Worm (Caenorhabditis elegans) whole organism, L1 larva: Measurements from ENCODE around the gene R05A10.6.

ENCODE experiments used
- Y116A8C.19 ChIP-seq: sonication (generic microtip); optimal IDR thresholded peaks from 2 replicates; lab custom pipeline; 2016; ENCODE audit warnings: missing compliant biosample characterization, missing genetic modification characterization, borderline replicate concordance
- aly-2 ChIP-seq: fragments of 150-350 bp; optimal IDR thresholded peaks from 2 replicates; lab custom pipeline; 2014; ENCODE audit warnings: missing biosample characterization, missing genetic modification characterization
- blmp-1 ChIP-seq: fragments of 150-350 bp; optimal IDR thresholded peaks from 2 replicates; lab custom pipeline; 2014; ENCODE audit warnings: missing biosample characterization, missing genetic modification characterization
- ceh-63 ChIP-seq: fragments of 200-800 bp; sonication (Bioruptor generic); optimal IDR thresholded peaks from 2 replicates; lab custom pipeline; 2018; ENCODE audit warnings: mild to moderate bottlenecking, missing genetic modification characterization, missing compliant biosample characterization
- ceh-82 ChIP-seq, 3 experiments: fragments of 150-350 bp in 1 of 3; sonication (generic microtip) in 2 of 3; optimal IDR thresholded peaks; 2 replicates each; lab custom pipeline; 2014 to 2017; ENCODE audit warnings: missing biosample characterization in 3 of 3, missing genetic modification characterization in 3 of 3
- ceh-90 ChIP-seq: sonication (generic microtip); optimal IDR thresholded peaks from 2 replicates; lab custom pipeline; 2016; ENCODE audit warnings: missing genetic modification characterization, missing compliant biosample characterization
- ces-1 ChIP-seq: fragments of 150-350 bp; optimal IDR thresholded peaks from 2 replicates; lab custom pipeline; 2014; ENCODE audit warnings: missing biosample characterization, missing genetic modification reagents, missing genetic modification characterization
- dpl-1 ChIP-seq, 3 experiments: fragments of 150-350 bp in 2 of 3; sonication (generic microtip) in 1 of 3; optimal IDR thresholded peaks; 2 replicates each; lab custom pipeline; 2014 to 2017; ENCODE audit warnings: missing biosample characterization in 3 of 3, missing genetic modification characterization in 3 of 3, missing genetic modification reagents in 3 of 3
- dsc-1 ChIP-seq: sonication (generic microtip); optimal IDR thresholded peaks from 2 replicates; lab custom pipeline; 2016; ENCODE audit warnings: mild to moderate bottlenecking, missing genetic modification characterization, missing compliant biosample characterization
- efl-1 ChIP-seq, 4 experiments: fragments of 150-350 bp; optimal IDR thresholded peaks in 3 of 4; peaks in 1 of 4; 1 replicate in 1 of 4; 2 replicates in 3 of 4; lab custom pipeline; 2014; ENCODE audit warnings: missing biosample characterization in 2 of 4, missing genetic modification characterization in 2 of 4, missing genetic modification reagents in 2 of 4
- egl-13 ChIP-seq: sonication (generic microtip); optimal IDR thresholded peaks from 2 replicates; lab custom pipeline; 2016; ENCODE audit warnings: missing genotype, missing genetic modification reagents, missing genetic modification characterization, missing compliant biosample characterization
- elt-3 ChIP-seq, 6 experiments: fragments of 150-350 bp in 1 of 6; sonication (generic microtip); optimal IDR thresholded peaks; 2 replicates each; lab custom pipeline; 2017 to 2018; ENCODE audit warnings: missing biosample characterization in 6 of 6, missing genetic modification characterization in 6 of 6, inconsistent platforms in 1 of 6
- fkh-10 ChIP-seq: sonication (generic microtip); optimal IDR thresholded peaks from 2 replicates; lab custom pipeline; 2017; ENCODE audit warnings: missing biosample characterization, missing genetic modification reagents, missing genetic modification characterization
- fkh-4 ChIP-seq: sonication (generic microtip); optimal IDR thresholded peaks from 2 replicates; lab custom pipeline; 2016; ENCODE audit warnings: missing compliant biosample characterization, missing genetic modification characterization, borderline replicate concordance
- fos-1 ChIP-seq: fragments of 150-350 bp; optimal IDR thresholded peaks from 2 replicates; lab custom pipeline; 2014; ENCODE audit warnings: missing biosample characterization, missing genetic modification characterization
- hpl-2 ChIP-seq: fragments of 150-350 bp; optimal IDR thresholded peaks from 2 replicates; lab custom pipeline; 2014; ENCODE audit warnings: missing biosample characterization, missing genetic modification reagents, missing genetic modification characterization
- irx-1 ChIP-seq: sonication (generic microtip); optimal IDR thresholded peaks from 2 replicates; lab custom pipeline; 2016; ENCODE audit warnings: missing genetic modification characterization, missing compliant biosample characterization
- jun-1 ChIP-seq: fragments of 150-350 bp; optimal IDR thresholded peaks from 2 replicates; lab custom pipeline; 2014; ENCODE audit warnings: missing biosample characterization, missing genetic modification reagents, missing genetic modification characterization
- lin-14 ChIP-seq: fragments of 200-800 bp; sonication (Bioruptor generic); optimal IDR thresholded peaks from 2 replicates; lab custom pipeline; 2018; ENCODE audit warnings: mild to moderate bottlenecking, missing genetic modification characterization, moderate library complexity, missing compliant biosample characterization
- lir-3 ChIP-seq: sonication (generic microtip); optimal IDR thresholded peaks from 2 replicates; lab custom pipeline; 2016; ENCODE audit warnings: mild to moderate bottlenecking, missing genetic modification characterization, moderate library complexity, missing compliant biosample characterization; ENCODE audit not compliant: poor library complexity
- lsy-2 ChIP-seq, 2 experiments: fragments of 150-350 bp; optimal IDR thresholded peaks; 2 replicates each; lab custom pipeline; 2014; ENCODE audit warnings: missing biosample characterization in 2 of 2, missing genetic modification characterization in 2 of 2
- mdl-1 ChIP-seq, 2 experiments: fragments of 150-350 bp; optimal IDR thresholded peaks; 2 replicates each; lab custom pipeline; 2014 to 2017; ENCODE audit warnings: missing biosample characterization in 2 of 2, missing genetic modification characterization in 2 of 2, inconsistent platforms in 1 of 2
- mef-2 ChIP-seq: fragments of 150-350 bp; optimal IDR thresholded peaks from 2 replicates; lab custom pipeline; 2014; ENCODE audit warnings: missing biosample characterization, missing genetic modification characterization
- mep-1 ChIP-seq: fragments of 150-350 bp; optimal IDR thresholded peaks from 2 replicates; lab custom pipeline; 2014; ENCODE audit warnings: missing biosample characterization, missing genetic modification characterization
- nhr-11 ChIP-seq: fragments of 150-350 bp; optimal IDR thresholded peaks from 2 replicates; lab custom pipeline; 2014; ENCODE audit warnings: missing biosample characterization, missing genetic modification characterization
- nhr-12 ChIP-seq: sonication (generic microtip); optimal IDR thresholded peaks from 2 replicates; lab custom pipeline; 2017; ENCODE audit warnings: missing biosample characterization, missing genetic modification characterization
- nhr-19 ChIP-seq: fragments of 200-800 bp; sonication (Bioruptor generic); conservative IDR thresholded peaks from 2 replicates; pipeline ENCODE4 v1.3.6; 2022; ENCODE audit warnings: missing genetic modification characterization, missing compliant biosample characterization
- nhr-237 ChIP-seq: fragments of 150-350 bp; optimal IDR thresholded peaks from 2 replicates; lab custom pipeline; 2014; ENCODE audit warnings: missing biosample characterization, missing genetic modification characterization
- nhr-85 ChIP-seq: sonication (generic microtip); peaks from one replicate; lab custom pipeline; 2016; ENCODE audit warnings: missing genetic modification characterization, inconsistent platforms, missing compliant biosample characterization
- pax-3 ChIP-seq: fragments of 200-800 bp; sonication (Bioruptor generic); optimal IDR thresholded peaks from 2 replicates; lab custom pipeline; 2018; ENCODE audit warnings: mild to moderate bottlenecking, missing genetic modification characterization, moderate library complexity, missing compliant biosample characterization
- snu-23 ChIP-seq: sonication (generic microtip); optimal IDR thresholded peaks from 2 replicates; lab custom pipeline; 2016; ENCODE audit warnings: missing genetic modification characterization, missing compliant biosample characterization
- sox-4 ChIP-seq: sonication (generic microtip); optimal IDR thresholded peaks from 2 replicates; lab custom pipeline; 2016; ENCODE audit warnings: missing genetic modification characterization, missing compliant biosample characterization
- swsn-7 ChIP-seq: sonication (generic microtip); optimal IDR thresholded peaks from 2 replicates; lab custom pipeline; 2016; ENCODE audit warnings: missing genetic modification characterization, missing compliant biosample characterization
- tbx-2 ChIP-seq: sonication (generic microtip); optimal IDR thresholded peaks from 2 replicates; lab custom pipeline; 2016; ENCODE audit warnings: missing genetic modification characterization, missing compliant biosample characterization
- tlp-1 ChIP-seq: fragments of 150-350 bp; optimal IDR thresholded peaks from 2 replicates; lab custom pipeline; 2014; ENCODE audit warnings: missing biosample characterization, missing genetic modification characterization
- unc-130 ChIP-seq: fragments of 150-350 bp; optimal IDR thresholded peaks from 2 replicates; lab custom pipeline; 2017; ENCODE audit warnings: missing biosample characterization, missing genetic modification characterization, inconsistent platforms
- unc-62 ChIP-seq: fragments of 150-350 bp; optimal IDR thresholded peaks from 2 replicates; lab custom pipeline; 2014; ENCODE audit warnings: missing biosample characterization, missing genetic modification reagents, missing genetic modification characterization
- unc-86 ChIP-seq: sonication (generic microtip); optimal IDR thresholded peaks from 2 replicates; lab custom pipeline; 2016; ENCODE audit warnings: missing genetic modification characterization, missing compliant biosample characterization
- unc-98 ChIP-seq: fragments of 200-800 bp; sonication (Bioruptor generic); IDR thresholded peaks from 2 replicates; pipeline ENCODE4 v1.3.6; 2022; ENCODE audit warnings: missing genetic modification characterization, missing compliant biosample characterization
- vab-15 ChIP-seq: sonication (generic microtip); optimal IDR thresholded peaks from 2 replicates; lab custom pipeline; 2017; ENCODE audit warnings: missing genotype, mild to moderate bottlenecking, missing genetic modification characterization, missing compliant biosample characterization
- zip-4 ChIP-seq: fragments of 200-800 bp; sonication (Bioruptor generic); optimal IDR thresholded peaks from 2 replicates; lab custom pipeline; 2018; ENCODE audit warnings: mild to moderate bottlenecking, missing genetic modification characterization, moderate library complexity, missing compliant biosample characterization

R05A10.6 gene

ce11 chrIV:14133400-14133799 lies 32.2 kb upstream of the R05A10.6 start:
- TF ChIP-seq fkh-10 (GFP tag; lab: Kevin White, UChicago): no peak
- no peak for TF ChIP-seq lsy-2 (tag; optimal IDR thresholded peaks at IDR 0.05; lab: Kevin White, UChicago)
- TF ChIP-seq zip-4 (GFP tag; lab: Kevin White, UChicago): no peak
- no peak for TF ChIP-seq irx-1
- no peak for TF ChIP-seq dsc-1
- TF ChIP-seq, all 84 proteins: peak for 0

DNA sequence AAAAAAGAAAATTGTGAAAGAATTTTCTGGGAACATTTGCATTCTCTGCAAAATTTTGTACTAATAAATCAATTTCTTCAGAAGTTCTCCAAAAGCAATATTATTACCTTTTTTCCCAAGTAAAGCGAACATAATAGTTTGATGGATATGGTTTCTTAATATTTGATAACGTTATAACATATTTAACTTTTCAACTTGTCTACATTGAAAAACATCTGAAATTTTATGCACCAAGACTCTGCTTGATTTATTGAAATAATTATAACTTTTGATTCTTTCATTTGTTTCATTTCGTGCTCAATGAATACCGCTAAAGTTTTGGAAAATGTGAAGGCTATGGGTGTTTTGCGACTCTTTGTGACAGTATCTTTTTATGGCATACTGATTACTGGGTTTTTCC lies 28.5 kb upstream of the R05A10.6 start, which contains the start of gene srz-31:
Gene srz-31 (plus strand): TSS at position 301 of the 400 bp plus-strand sequence.
- TF ChIP-seq Y116A8C.19 (tag; lab: Kevin White, UChicago) (no peak), mef-2 (no peak), irx-1 (no peak), nhr-12 (no peak), zip-4 (GFP tag; lab: Kevin White, UChicago) (no peak), ceh-82 (tag; optimal IDR thresholded peaks at IDR 0.05; lab: Kevin White, UChicago) (no peak)

DNA sequence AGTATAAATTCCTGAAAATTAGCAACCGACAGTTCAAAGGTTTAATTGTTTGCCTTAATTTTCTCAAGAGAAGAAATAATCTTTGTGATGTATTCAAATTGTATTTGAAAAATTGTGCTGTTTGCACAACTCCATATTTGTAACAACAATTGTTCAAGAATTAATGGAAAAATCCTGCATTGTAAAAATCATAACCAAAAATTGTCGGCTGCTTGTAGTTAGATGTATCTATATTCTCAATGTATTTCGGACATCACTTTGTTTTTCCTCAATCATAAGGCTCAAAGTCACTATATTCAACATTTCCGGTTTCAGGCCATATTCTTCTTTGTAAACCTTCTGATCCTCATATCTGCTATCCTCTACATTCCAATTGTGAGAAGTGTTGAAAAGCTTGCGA lies 22.5 kb upstream of the R05A10.6 start:
- TF ChIP-seq efl-1 (optimal IDR thresholded peaks at IDR 0.05; lab: Kevin White, UChicago) (no peak), efl-1 (GFP tag; optimal IDR thresholded peaks at IDR 0.05 in 1 of 2; lab: Kevin White, UChicago) (peak in 1 of 2 experiments; percentile 17), tbx-2 (tag; lab: Kevin White, UChicago) (no peak)

- TF ChIP-seq nhr-237 (tag; lab: Kevin White, UChicago): no peak
- no peak for TF ChIP-seq ces-1 (GFP tag; lab: Kevin White, UChicago)
- no peak for TF ChIP-seq fkh-10 (GFP tag; lab: Kevin White, UChicago)
- TF ChIP-seq sox-4 (tag; lab: Kevin White, UChicago): no peak
- no peak for TF ChIP-seq tlp-1 (tag; lab: Kevin White, UChicago)
- no peak for TF ChIP-seq dpl-1 (GFP tag; optimal IDR thresholded peaks at IDR 0.05; lab: Kevin White, UChicago)
- TF ChIP-seq nhr-11 (tag; lab: Kevin White, UChicago): no peak
- TF ChIP-seq aly-2 (tag; lab: Kevin White, UChicago): no peak
- TF ChIP-seq hpl-2: no peak
Observed at ce11 chrIV:14145594-14145993, 20.0 kb upstream of the R05A10.6 start, which contains the start of gene oac-37. oac-37 (plus strand) TSS chrIV:14145894.

ce11 chrIV:14153261-14153660 lies 12.3 kb upstream of the R05A10.6 start, which contains the start of gene oac-38:
oac-38 (minus strand) TSS chrIV:14153361.
- TF ChIP-seq efl-1 (optimal IDR thresholded peaks at IDR 0.05; lab: Kevin White, UChicago) (no peak), efl-1 (GFP tag; optimal IDR thresholded peaks at IDR 0.05 in 1 of 2; lab: Kevin White, UChicago) (peak in 1 of 2 experiments; percentile 16), fos-1 (no peak)
- TF ChIP-seq, all 84 proteins: peak for 1

DNA sequence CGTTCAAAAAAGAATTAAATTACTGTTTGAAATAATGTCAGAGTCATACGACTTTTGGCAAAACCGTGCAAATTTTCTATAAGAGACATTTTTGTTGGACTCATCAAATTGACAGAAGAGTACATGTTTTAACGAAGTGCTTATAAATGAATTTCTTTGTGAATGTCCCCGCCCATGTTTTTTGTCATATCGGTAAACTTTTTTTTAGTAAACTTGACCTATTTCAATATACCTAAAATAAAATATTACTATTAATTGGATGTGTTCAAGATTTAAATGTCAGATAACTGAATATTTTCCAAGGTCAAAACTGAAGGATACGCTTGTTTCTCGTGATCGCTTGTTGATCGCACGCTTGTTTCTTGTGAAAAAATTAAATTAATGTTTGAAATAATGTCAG lies 7.5 kb upstream of the R05A10.6 start, which contains the start of gene R05A10.8:
Gene R05A10.8 (minus strand): TSS at position 101 of the 400 bp plus-strand sequence.
- TF ChIP-seq unc-130 (no peak), irx-1 (no peak), fos-1 (no peak), mef-2 (no peak), fkh-4 (tag; lab: Kevin White, UChicago) (no peak), dsc-1 (no peak), unc-62 (GFP tag; lab: Kevin White, UChicago) (no peak), elt-3 (tag; optimal IDR thresholded peaks at IDR 0.05; lab: Kevin White, UChicago) (no peak), nhr-85 (tag; lab: Kevin White, UChicago) (no peak), pax-3 (no peak), unc-98 (no peak), ceh-63 (GFP tag; lab: Kevin White, UChicago) (no peak)

- TF ChIP-seq lin-14 (GFP tag; lab: Kevin White, UChicago) (no peak), ceh-90 (tag; lab: Kevin White, UChicago) (no peak), jun-1 (tag; lab: Kevin White, UChicago) (no peak), unc-86 (tag; lab: Kevin White, UChicago) (no peak), nhr-11 (tag; lab: Kevin White, UChicago) (no peak), blmp-1 (no peak), vab-15 (tag; lab: Kevin White, UChicago) (no peak), mep-1 (no peak), nhr-237 (tag; lab: Kevin White, UChicago) (no peak), egl-13 (tag; lab: Kevin White, UChicago) (no peak), nhr-19 (no peak), lir-3 (tag; lab: Kevin White, UChicago) (no peak), snu-23 (GFP tag; lab: Kevin White, UChicago) (no peak), swsn-7 (tag; lab: Kevin White, UChicago) (no peak), mdl-1 (tag; optimal IDR thresholded peaks at IDR 0.05; lab: Kevin White, UChicago) (no peak)
Observed at ce11 chrIV:14162772-14163171, 2.8 kb upstream of the R05A10.6 start, which contains the start of gene R05A10.7. R05A10.7 (minus strand) TSS chrIV:14162872.
